Worm (Caenorhabditis elegans): Measurements from ENCODE around the gene shc-3.

ce11 chrX:13697520-13697919 is 19.8 kb upstream of the shc-3 start:
- TF ChIP-seq fos-1 (tag; optimal IDR thresholded peaks at IDR 0.05): no peak
- no peak for TF ChIP-seq unc-39 (tag; optimal IDR thresholded peaks at IDR 0.05)
- TF ChIP-seq ama-1 (optimal IDR thresholded peaks at IDR 0.05): no peak
- TF ChIP-seq nhr-11 (tag; optimal IDR thresholded peaks at IDR 0.05): no peak
- no peak for TF ChIP-seq lin-39 (tag; optimal IDR thresholded peaks at IDR 0.05)
- TF ChIP-seq Y55F3AM.14 (GFP tag; optimal IDR thresholded peaks at IDR 0.05): no peak
